Fruit fly (Drosophila melanogaster) whole organism: ENCODE data around the gene skd.

Experiments used
- Dll ChIP-seq: fragments of >200 bp; optimal IDR thresholded peaks from 2 replicates; lab custom pipeline; 2017
- pan ChIP-seq: fragments of >200 bp; optimal IDR thresholded peaks from 2 replicates; lab custom pipeline; 2017

dm6 chr3L:21056792-21057567 lies 29.7 kb upstream of the skd start:
- TF ChIP-seq Dll (no peak), pan (peak; percentile 82)
